Fruit fly (Drosophila melanogaster): Measurements from ENCODE around the gene CG7091.
A peak's percentile ranks its signal among the peaks of the same experiment; 100 is the strongest.

CG7091 gene

DNA sequence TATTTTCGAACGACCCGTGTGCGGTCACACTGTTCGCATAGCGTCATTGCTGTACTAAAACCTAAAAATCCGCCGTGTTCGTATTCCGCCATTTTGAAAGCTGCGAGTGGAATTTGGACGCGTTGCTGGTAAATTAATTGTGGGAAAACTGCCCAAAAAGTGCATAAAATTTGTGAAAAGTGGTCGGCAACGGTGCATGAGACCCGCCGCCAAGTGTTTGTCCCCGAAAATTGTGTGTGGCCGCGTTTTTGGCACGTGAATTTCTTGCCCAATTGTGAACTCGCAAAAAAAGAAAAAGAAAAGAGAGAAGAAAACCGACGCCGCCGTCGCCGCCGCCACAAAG lies 33.8 kb downstream of the CG7091 start, which contains the start of gene CtBP (continued):
- TF ChIP-seq fu2 (GFP tag; optimal IDR thresholded peaks at IDR 0.05) (no peak), Kr (GFP tag; optimal IDR thresholded peaks at IDR 0.05) (no peak), Gug (GFP tag; IDR thresholded peaks at IDR 0.05) (no peak), CG12299 (tag; optimal IDR thresholded peaks at IDR 0.05) (no peak), Mad (GFP tag; optimal IDR thresholded peaks at IDR 0.05) (no peak), Sox100B (GFP tag; optimal IDR thresholded peaks at IDR 0.05) (no peak)

DNA sequence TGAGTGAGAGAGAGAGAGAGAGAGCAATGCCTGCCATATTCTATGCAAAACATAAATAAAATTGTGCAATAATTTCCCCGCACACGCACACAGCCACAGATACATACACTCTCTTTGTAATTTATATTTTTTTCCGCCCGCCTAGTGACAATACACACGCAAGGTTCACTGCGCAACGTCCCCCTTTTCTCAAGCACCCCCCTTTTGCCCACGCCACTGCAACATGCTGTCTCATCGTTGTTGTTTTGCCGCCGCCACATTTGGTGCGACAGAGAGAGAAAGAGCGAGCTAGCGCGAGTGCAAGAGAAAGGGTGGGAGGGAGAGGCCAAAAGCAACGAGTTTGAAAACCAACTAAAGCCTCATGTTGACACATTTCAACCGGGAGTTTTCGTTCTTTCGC lies 34.6 kb downstream of the CG7091 start:
- TF ChIP-seq CG16779 (GFP tag; IDR thresholded peaks at IDR 0.05) (peak; percentile 57; the same call in 1 of the 2 replicates), CHES-1-like (GFP tag; optimal IDR thresholded peaks at IDR 0.05) (peak; percentile 66), az2 (GFP tag; optimal IDR thresholded peaks at IDR 0.05) (peak; percentile 3), Fer3 (tag; optimal IDR thresholded peaks at IDR 0.05) (peak; percentile 25), Hr51 (GFP tag; optimal IDR thresholded peaks at IDR 0.05) (peak; percentile 52 to 69), CG14050 (GFP tag; IDR thresholded peaks at IDR 0.05) (peak; percentile 55), C15 (GFP tag; IDR thresholded peaks at IDR 0.05) (no peak), HmgD (GFP tag; optimal IDR thresholded peaks at IDR 0.05) (peak; percentile 36), sima (GFP tag; optimal IDR thresholded peaks at IDR 0.05) (no peak), phol (tag; optimal IDR thresholded peaks at IDR 0.05) (peak; percentile 72), CG31224 (GFP tag; IDR thresholded peaks at IDR 0.05) (peak; percentile 51), CG4404 (GFP tag; IDR thresholded peaks at IDR 0.05) (no peak), Sox100B (GFP tag; optimal IDR thresholded peaks at IDR 0.05) (no peak), vvl (GFP tag; IDR thresholded peaks at IDR 0.05) (peak; percentile 84), sug (tag; optimal IDR thresholded peaks at IDR 0.05) (peak; percentile 1), Scr (GFP tag; IDR thresholded peaks at IDR 0.05; ENCODE audit: partially characterized antibody) (no peak), danr (GFP tag; IDR thresholded peaks at IDR 0.05) (no peak), slou (GFP tag; optimal IDR thresholded peaks at IDR 0.05) (no peak), CG17328 (GFP tag; IDR thresholded peaks at IDR 0.05) (peak; percentile 63), CG13296 (GFP tag; optimal IDR thresholded peaks at IDR 0.05) (peak; percentile 30), CG32532 (GFP tag; IDR thresholded peaks at IDR 0.05) (peak; percentile 68; the same call in 1 of the 2 replicates), lola (GFP tag; optimal IDR thresholded peaks at IDR 0.05) (peak in 1 of 3 experiments; percentile 3), MESR4 (GFP tag; optimal IDR thresholded peaks at IDR 0.05) (peak; percentile 32), D19B (GFP tag; optimal IDR thresholded peaks at IDR 0.05) (no peak), CG13775 (GFP tag; optimal IDR thresholded peaks at IDR 0.05) (peak; percentile 41), CG12659 (GFP tag; optimal IDR thresholded peaks at IDR 0.05) (peak; percentile 26), MTF-1 (GFP tag; optimal IDR thresholded peaks at IDR 0.05; ENCODE audit: borderline replicate concordance) (peak; percentile 39), chif (GFP tag; optimal IDR thresholded peaks at IDR 0.05) (peak; percentile 58 to 62), Dfd (GFP tag; optimal IDR thresholded peaks at IDR 0.05) (no peak), pho (GFP tag; optimal IDR thresholded peaks at IDR 0.05) (peak; percentile 70), Eip74EF (GFP tag; optimal IDR thresholded peaks at IDR 0.05) (no peak), dpn (GFP tag; optimal IDR thresholded peaks at IDR 0.05) (peak; percentile 73 to 75), dysf (GFP tag; IDR thresholded peaks at IDR 0.05) (peak; percentile 77), CG11723 (GFP tag; optimal IDR thresholded peaks at IDR 0.05) (peak; percentile 49), CrebB (tag; optimal IDR thresholded peaks at IDR 0.05) (peak; percentile 66), CG12942 (GFP tag; optimal IDR thresholded peaks at IDR 0.05) (peak; percentile 49), ken (GFP tag; IDR thresholded peaks at IDR 0.05) (peak; percentile 80), CG8388 (GFP tag; optimal IDR thresholded peaks at IDR 0.05) (no peak), lov (optimal IDR thresholded peaks at IDR 0.05) (no peak), lov (GFP tag; IDR thresholded peaks at IDR 0.05) (0 out of 3 replicates have a peak, but pooled peaks have one; percentile 57), esg (GFP tag; conservative IDR thresholded peaks at IDR 0.05) (peak; percentile 51), cato (GFP tag; optimal IDR thresholded peaks at IDR 0.05; ENCODE audit: borderline replicate concordance) (no peak), Doc2 (GFP tag; IDR thresholded peaks at IDR 0.05) (no peak), Dll (GFP tag; IDR thresholded peaks at IDR 0.05; ENCODE audit: partially characterized antibody) (no peak)
